Worm (Caenorhabditis elegans) whole organism, L2 larva: Measurements from ENCODE around the gene lact-8.
A peak's percentile ranks its signal among the peaks of the same experiment; 100 is the strongest.

Experiments
- aly-2 ChIP-seq: fragments of 150-350 bp; optimal IDR thresholded peaks from 2 replicates; lab custom pipeline; 2014; ENCODE audit warnings: missing biosample characterization, missing genetic modification characterization
- elt-1 ChIP-seq: fragments of 150-350 bp; optimal IDR thresholded peaks from 2 replicates; lab custom pipeline; 2014; ENCODE audit warnings: missing biosample characterization, missing genetic modification characterization
- fos-1 ChIP-seq: fragments of 150-350 bp; optimal IDR thresholded peaks from 2 replicates; lab custom pipeline; 2014; ENCODE audit warnings: missing biosample characterization, missing genetic modification characterization
- lin-39 ChIP-seq: fragments of 150-350 bp; optimal IDR thresholded peaks from 2 replicates; lab custom pipeline; 2014; ENCODE audit warnings: missing biosample characterization, missing genetic modification reagents, missing genetic modification characterization
- mbf-1 ChIP-seq: sonication (generic microtip); optimal IDR thresholded peaks from 2 replicates; lab custom pipeline; 2017; ENCODE audit warnings: missing biosample characterization, missing genetic modification characterization
- nhr-10 ChIP-seq: sonication (generic microtip); optimal IDR thresholded peaks from 2 replicates; lab custom pipeline; 2017; ENCODE audit warnings: missing biosample characterization, missing genetic modification characterization
- nhr-11 ChIP-seq: fragments of 150-350 bp; optimal IDR thresholded peaks from 2 replicates; lab custom pipeline; 2014; ENCODE audit warnings: missing biosample characterization, missing genetic modification characterization
- nhr-129 ChIP-seq: fragments of 150-350 bp; optimal IDR thresholded peaks from 2 replicates; lab custom pipeline; 2014; ENCODE audit warnings: missing biosample characterization, missing genetic modification characterization
- ztf-11 ChIP-seq: sonication (generic microtip); optimal IDR thresholded peaks from 2 replicates; lab custom pipeline; 2017; ENCODE audit warnings: missing biosample characterization, missing genetic modification characterization

Gene lact-8

DNA sequence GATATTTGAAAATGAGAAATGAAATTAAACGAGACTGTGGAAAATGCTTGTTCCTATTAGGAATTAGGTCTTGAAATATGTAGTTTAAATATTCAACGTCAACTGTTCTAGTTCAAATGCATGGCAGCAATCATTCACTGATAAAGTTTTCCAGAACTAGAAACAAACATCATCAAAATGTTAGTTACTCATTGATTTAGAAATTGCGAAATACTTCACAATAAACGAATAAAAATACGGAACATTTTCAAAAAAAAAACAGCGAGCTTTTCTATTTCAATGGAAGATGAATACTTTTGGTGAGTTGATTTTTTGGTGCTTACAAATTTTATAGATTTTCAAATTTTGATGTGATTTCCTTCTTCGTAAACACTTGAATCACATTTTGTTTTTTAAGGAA, 50.9 kb downstream of the lact-8 start, which contains the start of gene C45B11.2:
Gene C45B11.2 (plus strand): TSS at position 173 of the 400 bp plus-strand sequence.
- no peak for TF ChIP-seq lin-39
- peak; percentile 52 for TF ChIP-seq nhr-129
- no peak for TF ChIP-seq aly-2 (tag; lab: Kevin White, UChicago)
- peak; percentile 37 for TF ChIP-seq fos-1 (tag; lab: Kevin White, UChicago)

DNA sequence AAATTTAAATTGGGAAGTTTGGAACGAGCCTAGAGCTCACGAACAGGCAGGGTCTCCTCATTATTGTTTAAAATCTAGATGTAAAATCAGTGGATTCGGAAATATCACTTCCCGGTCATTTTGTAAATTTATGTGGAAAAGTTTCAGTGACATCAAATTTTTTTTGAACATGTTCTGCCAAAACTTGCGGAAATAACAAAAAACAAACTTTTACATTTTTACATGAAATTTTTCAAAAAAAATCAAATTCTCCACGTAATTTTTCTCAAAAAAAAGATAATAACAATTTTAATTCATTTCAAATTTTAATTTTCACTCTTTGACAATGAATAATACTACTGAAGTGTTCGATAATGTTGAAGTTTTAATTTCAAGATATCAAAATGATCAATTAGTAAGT, 51.9 kb downstream of the lact-8 start, which contains the start of gene C45B11.5:
Gene C45B11.5 (plus strand): TSS at position 301 of the 400 bp plus-strand sequence.
- TF ChIP-seq mbf-1 (tag; lab: Kevin White, UChicago) (no peak), ztf-11 (no peak), nhr-11 (tag; lab: Kevin White, UChicago) (no peak), nhr-10 (tag; lab: Kevin White, UChicago) (no peak), elt-1 (tag; lab: Kevin White, UChicago) (no peak)
